Fruit fly (Drosophila melanogaster) whole organism, adult: ENCODE results near the gene Rnb.

Experiments
- CG11617 ChIP-seq: fragments of 200-800 bp; sonication (Bioruptor generic); optimal IDR thresholded peaks from 2 replicates; lab custom pipeline; 2017; ENCODE audit warnings: mild to moderate bottlenecking, missing biosample characterization, missing genetic modification reagents, missing genetic modification characterization
- CG12768 ChIP-seq: fragments of 200-800 bp; sonication (Bioruptor generic); optimal IDR thresholded peaks from 2 replicates; lab custom pipeline; 2017; ENCODE audit warnings: missing biosample characterization, missing genetic modification characterization, mild to moderate bottlenecking, moderate library complexity, missing genetic modification reagents
- CG14711 ChIP-seq: fragments of 200-800 bp; sonication (Bioruptor generic); optimal IDR thresholded peaks from 2 replicates; lab custom pipeline; 2018; ENCODE audit warnings: missing biosample characterization, mild to moderate bottlenecking, missing genetic modification characterization, moderate library complexity
- CG1620 ChIP-seq: fragments of 200-800 bp; sonication (Bioruptor generic); optimal IDR thresholded peaks from 2 replicates; lab custom pipeline; 2016; ENCODE audit warnings: missing biosample characterization, missing genetic modification characterization
- CG33017 ChIP-seq: fragments of 200-800 bp; sonication (Bioruptor generic); optimal IDR thresholded peaks from 2 replicates; lab custom pipeline; 2018; ENCODE audit warnings: missing biosample characterization, mild to moderate bottlenecking, missing genetic modification characterization, moderate library complexity
- CG5204 ChIP-seq: fragments of 200-800 bp; sonication (Bioruptor generic); optimal IDR thresholded peaks from 2 replicates; lab custom pipeline; 2016; ENCODE audit warnings: missing biosample characterization, missing genetic modification characterization
- CG7045 ChIP-seq: fragments of 200-800 bp; sonication (Bioruptor generic); optimal IDR thresholded peaks from 2 replicates; lab custom pipeline; 2017; ENCODE audit warnings: missing biosample characterization, mild to moderate bottlenecking, missing genetic modification characterization
- CG7101 ChIP-seq: fragments of 200-800 bp; sonication (Bioruptor generic); optimal IDR thresholded peaks from 2 replicates; lab custom pipeline; 2018; ENCODE audit warnings: missing biosample characterization, mild to moderate bottlenecking, missing genetic modification characterization, moderate library complexity
- Clk ChIP-seq: fragments of 200-800 bp; sonication (Bioruptor generic); optimal IDR thresholded peaks from 2 replicates; lab custom pipeline; 2017; ENCODE audit warnings: missing biosample characterization, missing genetic modification characterization
- Crg-1 ChIP-seq: fragments of 200-800 bp; sonication (Bioruptor generic); optimal IDR thresholded peaks from 2 replicates; lab custom pipeline; 2016; ENCODE audit warnings: missing biosample characterization, missing genetic modification characterization
- Hr96 ChIP-seq: fragments of 200-800 bp; sonication (Bioruptor generic); optimal IDR thresholded peaks from 2 replicates; lab custom pipeline; 2016; ENCODE audit warnings: missing biosample characterization, missing genetic modification characterization
- Mnt ChIP-seq: fragments of 200-800 bp; sonication (Bioruptor generic); optimal IDR thresholded peaks from 2 replicates; lab custom pipeline; 2016; ENCODE audit warnings: missing biosample characterization, mild to moderate bottlenecking, missing genetic modification characterization
- bab1 ChIP-seq: fragments of 200-800 bp; sonication (Bioruptor generic); optimal IDR thresholded peaks from 3 replicates; lab custom pipeline; 2019; ENCODE audit warnings: missing biosample characterization, mild to moderate bottlenecking, missing genetic modification characterization, moderate library complexity
- cic ChIP-seq: fragments of 200-800 bp; sonication (Bioruptor generic); optimal IDR thresholded peaks from 2 replicates; lab custom pipeline; 2017; ENCODE audit warnings: missing biosample characterization, mild to moderate bottlenecking, missing genetic modification characterization, moderate library complexity
- cnc ChIP-seq, 2 experiments: fragments of >200 bp; optimal IDR thresholded peaks; 2 replicates each; lab custom pipeline; 2017
- kay ChIP-seq: fragments of 200-800 bp; sonication (Bioruptor generic); peaks from one replicate; lab custom pipeline; 2016; ENCODE audit warnings: missing biosample characterization, missing genetic modification characterization, borderline replicate concordance
- ovo ChIP-seq: fragments of 200-800 bp; sonication (Bioruptor generic); optimal IDR thresholded peaks from 2 replicates; lab custom pipeline; 2016; ENCODE audit warnings: missing biosample characterization, missing genetic modification characterization
- pad ChIP-seq: fragments of 200-800 bp; sonication (Bioruptor generic); optimal IDR thresholded peaks from 3 replicates; lab custom pipeline; 2017; ENCODE audit warnings: missing biosample characterization, missing genetic modification characterization, mild to moderate bottlenecking, moderate library complexity, missing genetic modification reagents
- tj ChIP-seq: fragments of 200-800 bp; sonication (Bioruptor generic); optimal IDR thresholded peaks from 3 replicates; lab custom pipeline; 2017; ENCODE audit warnings: missing biosample characterization, mild to moderate bottlenecking, missing genetic modification characterization, moderate library complexity
- toe ChIP-seq: fragments of 200-800 bp; sonication (Bioruptor generic); optimal IDR thresholded peaks from 2 replicates; lab custom pipeline; 2016; ENCODE audit warnings: missing biosample characterization, missing genetic modification characterization

Gene Rnb

dm6 chr3R:29786016-29786996 lies 12.8 kb downstream of the Rnb start:
- TF ChIP-seq Hr96 (no peak), kay (GFP tag; lab: Kevin White, UChicago) (peak; percentile 87), toe (GFP tag; lab: Kevin White, UChicago) (no peak), tj (GFP tag; lab: Kevin White, UChicago) (peak; percentile 84), Crg-1 (GFP tag; lab: Kevin White, UChicago) (no peak), CG14711 (tag; lab: Kevin White, UChicago) (peak; percentile 37), pad (GFP tag; lab: Kevin White, UChicago) (no peak)

dm6 chr3R:29785242-29785641 lies 13.9 kb downstream of the Rnb start:
- TF ChIP-seq tj (GFP tag; lab: Kevin White, UChicago): no peak
- no peak for TF ChIP-seq Crg-1 (GFP tag; lab: Kevin White, UChicago)

- TF ChIP-seq Mnt (GFP tag; lab: Kevin White, UChicago): no peak
- TF ChIP-seq bab1 (GFP tag; lab: Kevin White, UChicago): no peak
- TF ChIP-seq kay (GFP tag; lab: Kevin White, UChicago): no peak
- TF ChIP-seq CG1620: no peak
- TF ChIP-seq CG7101: no peak
- no peak for TF ChIP-seq tj (GFP tag; lab: Kevin White, UChicago)
- no peak for TF ChIP-seq CG14711 (tag; lab: Kevin White, UChicago)
- TF ChIP-seq CG12768 (GFP tag; lab: Kevin White, UChicago): no peak
- TF ChIP-seq Clk (GFP tag; lab: Kevin White, UChicago): no peak
- TF ChIP-seq CG7045: no peak
- TF ChIP-seq cnc (optimal IDR thresholded peaks at IDR 0.05; lab: Kevin White, UChicago): no peak
- TF ChIP-seq Crg-1 (GFP tag; lab: Kevin White, UChicago): no peak
- TF ChIP-seq CG33017: no peak
- TF ChIP-seq cic (GFP tag; lab: Kevin White, UChicago): no peak
- TF ChIP-seq Hr96: no peak
- no peak for TF ChIP-seq ovo (GFP tag; lab: Kevin White, UChicago)
These were observed 15.9 kb downstream of the Rnb start for dm6 chr3R:29783210-29783609.

- peak; percentile 57 for TF ChIP-seq CG12768 (GFP tag; lab: Kevin White, UChicago)
- TF ChIP-seq CG5204: no peak
- peak; percentile 10 for TF ChIP-seq pad (GFP tag; lab: Kevin White, UChicago)
- TF ChIP-seq bab1 (GFP tag; lab: Kevin White, UChicago): peak; percentile 67
- TF ChIP-seq tj (GFP tag; lab: Kevin White, UChicago): peak; percentile 83
- TF ChIP-seq Crg-1 (GFP tag; lab: Kevin White, UChicago): peak; percentile 3
- no peak for TF ChIP-seq Clk (GFP tag; lab: Kevin White, UChicago)
- no peak for TF ChIP-seq Hr96
- TF ChIP-seq toe (GFP tag; lab: Kevin White, UChicago): peak; percentile 39
- TF ChIP-seq CG7045: no peak
- peak; percentile 58 for TF ChIP-seq CG7101
- TF ChIP-seq kay (GFP tag; lab: Kevin White, UChicago): no peak
- no peak for TF ChIP-seq ovo (GFP tag; lab: Kevin White, UChicago)
- TF ChIP-seq CG33017: peak; percentile 57
- TF ChIP-seq cic (GFP tag; lab: Kevin White, UChicago): peak; percentile 86
- TF ChIP-seq CG11617 (GFP tag; lab: Kevin White, UChicago): peak; percentile 42
- peak; percentile 82 for TF ChIP-seq Mnt (GFP tag; lab: Kevin White, UChicago)
- peak; percentile 31 for TF ChIP-seq CG14711 (tag; lab: Kevin White, UChicago)
- no peak for TF ChIP-seq CG1620
- TF ChIP-seq cnc (optimal IDR thresholded peaks at IDR 0.05; lab: Kevin White, UChicago): no peak
These were observed 16.8 kb downstream of the Rnb start for dm6 chr3R:29782367-29782766.

DNA sequence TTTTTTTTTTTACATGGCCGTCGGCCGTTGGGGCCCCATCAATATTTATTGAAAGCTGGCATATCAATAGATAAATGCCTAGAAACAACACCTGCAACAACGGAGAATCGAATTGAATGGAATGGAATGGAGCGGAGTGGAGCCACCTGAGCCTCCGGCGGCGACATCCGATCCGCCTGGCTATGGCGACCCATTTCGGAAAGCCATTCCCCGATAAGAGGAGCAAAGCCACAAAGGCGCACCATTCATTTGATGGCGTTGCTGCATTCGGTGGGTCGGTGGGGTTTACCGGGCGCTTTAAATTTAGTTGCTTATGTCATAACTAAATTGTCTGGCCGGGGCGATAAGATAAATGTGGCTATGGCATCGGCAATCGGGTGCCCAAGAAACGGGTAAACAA lies 17.3 kb downstream of the Rnb start:
- peak; percentile 45 for TF ChIP-seq cic (GFP tag; lab: Kevin White, UChicago)
- no peak for TF ChIP-seq CG33017
- no peak for TF ChIP-seq toe (GFP tag; lab: Kevin White, UChicago)

DNA sequence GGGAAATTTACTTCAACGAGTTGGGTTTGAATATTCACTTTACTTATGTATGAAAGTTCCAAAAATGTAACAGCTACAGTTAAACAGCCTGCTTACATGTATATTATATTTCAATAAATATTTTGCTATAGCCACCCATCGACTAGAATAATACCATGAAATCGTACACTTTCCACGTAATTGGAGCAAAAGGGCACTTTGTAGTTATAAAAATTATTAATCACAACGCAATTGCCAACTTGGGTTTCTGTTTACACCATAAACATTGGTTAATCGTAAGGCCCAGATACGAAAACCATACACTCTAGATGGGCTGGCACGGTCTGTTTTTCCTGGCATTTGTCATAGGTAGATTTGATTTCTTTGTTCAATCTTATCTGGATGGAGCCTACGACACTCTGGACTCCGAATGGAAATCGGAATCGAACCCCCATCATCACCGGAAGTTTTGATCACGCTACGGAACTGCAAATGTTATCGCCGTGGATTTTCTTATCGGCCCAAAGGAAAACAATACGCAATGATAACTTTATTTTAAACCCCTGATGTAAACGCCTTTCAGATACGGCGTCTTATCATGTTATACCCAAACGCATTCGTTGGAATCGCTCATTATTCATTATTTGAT lies 18.6 kb downstream of the Rnb start, which contains the start of gene fig:
Gene fig, minus strand, starts transcription at position 51 of the 628 bp plus-strand sequence.
- peak; percentile 28 for TF ChIP-seq CG12768 (GFP tag; lab: Kevin White, UChicago)
- no peak for TF ChIP-seq CG7045
- peak; percentile 67 for TF ChIP-seq cic (GFP tag; lab: Kevin White, UChicago)

DNA sequence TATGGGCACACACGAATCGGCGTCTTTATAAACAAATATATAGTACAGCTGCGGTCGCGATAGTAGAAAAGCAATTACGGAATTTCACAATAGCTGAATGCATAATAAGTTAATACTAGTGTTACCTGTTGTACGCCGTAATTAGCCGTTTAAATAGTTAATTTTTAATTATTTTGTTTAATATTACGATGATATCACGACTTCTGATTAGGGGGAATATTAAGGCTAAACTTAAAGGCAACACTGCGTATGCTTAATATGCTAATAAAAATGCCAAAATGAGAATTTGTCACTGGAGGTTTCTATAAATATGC lies 20.2 kb downstream of the Rnb start:
- no peak for TF ChIP-seq CG1620
- peak; percentile 72 for TF ChIP-seq cic (GFP tag; lab: Kevin White, UChicago)
- TF ChIP-seq CG11617 (GFP tag; lab: Kevin White, UChicago): no peak
- no peak for TF ChIP-seq CG14711 (tag; lab: Kevin White, UChicago)
